Fruit fly (Drosophila melanogaster) whole organism, embryonic: Measurements from ENCODE around the gene klar.

Source experiments
- Atf6 ChIP-seq: fragments of 200-800 bp; sonication (Bioruptor generic); IDR thresholded peaks from 2 replicates; pipeline ENCODE4 v1.3.6; 2022; ENCODE audit warnings: missing biosample characterization, missing genetic modification characterization
- CG12219 ChIP-seq: fragments of 200-800 bp; sonication (Bioruptor generic); optimal IDR thresholded peaks from 3 replicates; lab custom pipeline; 2018; ENCODE audit warnings: missing biosample characterization, mild to moderate bottlenecking, missing genetic modification characterization
- CG12391 ChIP-seq: fragments of 200-800 bp; sonication (Bioruptor generic); optimal IDR thresholded peaks from 3 replicates; lab custom pipeline; 2018; ENCODE audit warnings: missing biosample characterization, mild to moderate bottlenecking, missing genetic modification characterization, moderate library complexity
- CG12659 ChIP-seq: fragments of 200-800 bp; sonication (Bioruptor generic); optimal IDR thresholded peaks from 3 replicates; lab custom pipeline; 2017; ENCODE audit warnings: mild to moderate bottlenecking, missing biosample characterization, missing genetic modification reagents, missing genetic modification characterization
- CG13123 ChIP-seq: fragments of 200-800 bp; sonication (Bioruptor generic); optimal IDR thresholded peaks from 2 replicates; lab custom pipeline; 2016; ENCODE audit warnings: missing biosample characterization, missing genetic modification characterization
- CG13287 ChIP-seq: fragments of 200-800 bp; sonication (Bioruptor generic); IDR thresholded peaks from 2 replicates; pipeline ENCODE4 v1.3.6; 2022; ENCODE audit warnings: missing biosample characterization, missing genetic modification characterization; ENCODE audit not compliant: partially characterized antibody
- CG14014 ChIP-seq: fragments of 200-800 bp; sonication (Bioruptor generic); IDR thresholded peaks from 2 replicates; pipeline ENCODE4 v1.3.6; 2022; ENCODE audit warnings: missing biosample characterization, missing genetic modification characterization
- CG15269 ChIP-seq: fragments of 200-800 bp; sonication (Bioruptor generic); optimal IDR thresholded peaks from 2 replicates; lab custom pipeline; 2018; ENCODE audit warnings: missing biosample characterization, mild to moderate bottlenecking, missing genetic modification characterization, moderate library complexity
- CG15514 ChIP-seq: fragments of 200-800 bp; sonication (Bioruptor generic); optimal IDR thresholded peaks from 3 replicates; lab custom pipeline; 2017; ENCODE audit warnings: missing biosample characterization, missing genetic modification characterization, mild to moderate bottlenecking, moderate library complexity, missing genetic modification reagents
- CG17385 ChIP-seq: fragments of 200-800 bp; sonication (Bioruptor generic); optimal IDR thresholded peaks from 3 replicates; lab custom pipeline; 2018; ENCODE audit warnings: missing biosample characterization, mild to moderate bottlenecking, missing genetic modification characterization
- CG1832 ChIP-seq: fragments of 200-800 bp; sonication (Bioruptor generic); optimal IDR thresholded peaks from 2 replicates; lab custom pipeline; 2017; ENCODE audit warnings: missing biosample characterization, mild to moderate bottlenecking, missing genetic modification characterization, inconsistent platforms
- CG18599 ChIP-seq: fragments of 200-800 bp; sonication (Bioruptor generic); optimal IDR thresholded peaks from 3 replicates; lab custom pipeline; 2017; ENCODE audit warnings: missing biosample characterization, missing genetic modification characterization, mild to moderate bottlenecking, moderate library complexity, missing genetic modification reagents
- CG2120 ChIP-seq: fragments of 200-800 bp; sonication (Bioruptor generic); optimal IDR thresholded peaks from 3 replicates; lab custom pipeline; 2016; ENCODE audit warnings: missing biosample characterization, missing genetic modification characterization
- CG2678 ChIP-seq: fragments of 200-800 bp; sonication (Bioruptor generic); optimal IDR thresholded peaks from 3 replicates; lab custom pipeline; 2019; ENCODE audit warnings: missing biosample characterization, mild to moderate bottlenecking, missing genetic modification characterization, moderate library complexity
- CG31224 ChIP-seq: fragments of 200-800 bp; sonication (Bioruptor generic); IDR thresholded peaks from 2 replicates; pipeline ENCODE4 v1.3.6; 2022; ENCODE audit warnings: missing biosample characterization, missing genetic modification characterization
- CG3847 ChIP-seq: fragments of 200-800 bp; sonication (Bioruptor generic); IDR thresholded peaks from 2 replicates; pipeline ENCODE4 v1.3.6; 2022; ENCODE audit warnings: missing biosample characterization, missing genetic modification characterization
- CG7839 ChIP-seq: fragments of 200-800 bp; sonication (Bioruptor generic); optimal IDR thresholded peaks from 3 replicates; lab custom pipeline; 2018; ENCODE audit warnings: missing biosample characterization, mild to moderate bottlenecking, missing genetic modification characterization, moderate library complexity
- CG8359 ChIP-seq: fragments of 200-800 bp; sonication (Bioruptor generic); optimal IDR thresholded peaks from 2 replicates; lab custom pipeline; 2017; ENCODE audit warnings: missing biosample characterization, mild to moderate bottlenecking, missing genetic modification characterization, borderline replicate concordance
- CG9215 ChIP-seq: fragments of 200-800 bp; sonication (Bioruptor generic); IDR thresholded peaks from 2 replicates; pipeline ENCODE4 v1.3.6; 2022; ENCODE audit warnings: missing biosample characterization, missing genetic modification characterization
- Dek ChIP-seq: fragments of 200-800 bp; sonication (Bioruptor generic); optimal IDR thresholded peaks from 3 replicates; lab custom pipeline; 2019; ENCODE audit warnings: missing biosample characterization, mild to moderate bottlenecking, missing genetic modification characterization, moderate library complexity
- Dip2 ChIP-seq: fragments of 200-800 bp; sonication (Bioruptor generic); IDR thresholded peaks from 2 replicates; pipeline ENCODE4 v1.3.6; 2022; ENCODE audit warnings: missing biosample characterization, missing genetic modification characterization
- Doc2 ChIP-seq: fragments of 200-800 bp; sonication (Bioruptor generic); IDR thresholded peaks from 2 replicates; pipeline ENCODE4 v1.3.6; 2022; ENCODE audit warnings: missing biosample characterization, missing genetic modification characterization
- Fer1 ChIP-seq: fragments of 200-800 bp; sonication (Bioruptor generic); optimal IDR thresholded peaks from 2 replicates; lab custom pipeline; 2017; ENCODE audit warnings: missing biosample characterization, mild to moderate bottlenecking, missing genetic modification characterization
- GATAe ChIP-seq: fragments of 200-800 bp; sonication (Bioruptor generic); conservative IDR thresholded peaks from 2 replicates; pipeline ENCODE4 v1.3.6; 2022; ENCODE audit warnings: missing biosample characterization, missing genetic modification characterization
- HmgZ ChIP-seq: fragments of 200-800 bp; sonication (Bioruptor generic); optimal IDR thresholded peaks from 2 replicates; lab custom pipeline; 2018; ENCODE audit warnings: missing biosample characterization, mild to moderate bottlenecking, missing genetic modification characterization
- Hmr ChIP-seq: fragments of 200-800 bp; sonication (Bioruptor generic); optimal IDR thresholded peaks from 3 replicates; lab custom pipeline; 2017; ENCODE audit warnings: mild to moderate bottlenecking, missing biosample characterization, missing genetic modification reagents, missing genetic modification characterization
- Hr3 ChIP-seq: fragments of 200-800 bp; sonication (Bioruptor generic); optimal IDR thresholded peaks from 3 replicates; lab custom pipeline; 2016; ENCODE audit warnings: missing biosample characterization, missing genetic modification characterization
- Meics ChIP-seq: fragments of 200-800 bp; sonication (Bioruptor generic); optimal IDR thresholded peaks from 2 replicates; lab custom pipeline; 2017; ENCODE audit warnings: missing biosample characterization, mild to moderate bottlenecking, missing genetic modification characterization
- NFAT ChIP-seq: fragments of 200-800 bp; sonication (Bioruptor generic); IDR thresholded peaks from 2 replicates; pipeline ENCODE4 v1.3.6; 2022; ENCODE audit warnings: missing biosample characterization, missing genetic modification characterization
- Rfx ChIP-seq: fragments of 200-800 bp; sonication (Bioruptor generic); IDR thresholded peaks from 2 replicates; pipeline ENCODE4 v1.3.6; 2022; ENCODE audit warnings: missing biosample characterization, missing genetic modification characterization
- Sox100B ChIP-seq: fragments of 200-800 bp; sonication (Bioruptor generic); optimal IDR thresholded peaks from 3 replicates; lab custom pipeline; 2018; ENCODE audit warnings: missing biosample characterization, mild to moderate bottlenecking, missing genetic modification characterization
- Sox102F ChIP-seq: fragments of 200-800 bp; sonication (Bioruptor generic); optimal IDR thresholded peaks from 2 replicates; lab custom pipeline; 2018; ENCODE audit warnings: missing biosample characterization, mild to moderate bottlenecking, missing genetic modification characterization, moderate library complexity
- al ChIP-seq: fragments of 200-800 bp; sonication (Bioruptor generic); IDR thresholded peaks from 2 replicates; pipeline ENCODE4 v1.3.6; 2022; ENCODE audit warnings: missing biosample characterization, missing genetic modification characterization
- cwo ChIP-seq: fragments of 200-800 bp; sonication (Bioruptor generic); optimal IDR thresholded peaks from 3 replicates; lab custom pipeline; 2017; ENCODE audit warnings: missing biosample characterization, missing genetic modification characterization, mild to moderate bottlenecking, moderate library complexity, missing genetic modification reagents
- dm ChIP-seq: fragments of 200-800 bp; sonication (Bioruptor generic); optimal IDR thresholded peaks from 3 replicates; lab custom pipeline; 2016; ENCODE audit warnings: missing biosample characterization, missing genetic modification characterization
- esg ChIP-seq: fragments of 200-800 bp; sonication (Bioruptor generic); conservative IDR thresholded peaks from 2 replicates; pipeline ENCODE4 v1.3.6; 2022; ENCODE audit warnings: missing biosample characterization, missing genetic modification characterization
- exex ChIP-seq: fragments of 200-800 bp; sonication (Bioruptor generic); optimal IDR thresholded peaks from 4 replicates; lab custom pipeline; 2018; ENCODE audit warnings: missing biosample characterization, mild to moderate bottlenecking, missing genetic modification characterization, moderate library complexity
- eyg ChIP-seq: fragments of 200-800 bp; sonication (Bioruptor generic); optimal IDR thresholded peaks from 3 replicates; lab custom pipeline; 2016; ENCODE audit warnings: missing biosample characterization, missing genetic modification characterization
- fru ChIP-seq: fragments of >200 bp; optimal IDR thresholded peaks from 2 replicates; lab custom pipeline; 2017
- grau ChIP-seq: fragments of 200-800 bp; optimal IDR thresholded peaks from 3 replicates; lab custom pipeline; 2019; ENCODE audit warnings: missing biosample characterization, mild to moderate bottlenecking, missing genetic modification characterization, moderate library complexity
- grn ChIP-seq: fragments of 200-800 bp; sonication (Bioruptor generic); optimal IDR thresholded peaks from 3 replicates; lab custom pipeline; 2017; ENCODE audit warnings: missing biosample characterization, missing genetic modification characterization
- gsb-n ChIP-seq: fragments of 200-800 bp; sonication (Bioruptor generic); optimal IDR thresholded peaks from 3 replicates; lab custom pipeline; 2018; ENCODE audit warnings: missing biosample characterization, mild to moderate bottlenecking, missing genetic modification characterization
- hb ChIP-seq: fragments of 200-800 bp; sonication (Bioruptor generic); IDR thresholded peaks from 3 replicates; pipeline ENCODE4 v1.3.6; 2022; ENCODE audit warnings: missing biosample characterization, missing genetic modification characterization; ENCODE audit not compliant: partially characterized antibody
- mirr ChIP-seq: fragments of 200-800 bp; sonication (Bioruptor generic); optimal IDR thresholded peaks from 3 replicates; lab custom pipeline; 2018; ENCODE audit warnings: missing biosample characterization, mild to moderate bottlenecking, missing genetic modification characterization
- rib ChIP-seq: fragments of 200-800 bp; sonication (Bioruptor generic); IDR thresholded peaks from 2 replicates; pipeline ENCODE4 v1.3.6; 2022; ENCODE audit warnings: missing biosample characterization, missing genetic modification characterization
- sob ChIP-seq: fragments of 200-800 bp; sonication (Bioruptor generic); IDR thresholded peaks from 2 replicates; pipeline ENCODE4 v1.3.6; 2022; ENCODE audit warnings: missing biosample characterization, missing genetic modification characterization
- sug ChIP-seq: fragments of 200-800 bp; optimal IDR thresholded peaks from 2 replicates; lab custom pipeline; 2019; ENCODE audit warnings: missing biosample characterization, mild to moderate bottlenecking, missing genetic modification characterization, moderate library complexity
- vnd ChIP-seq: fragments of 200-800 bp; sonication (Bioruptor generic); IDR thresholded peaks from 3 replicates; pipeline ENCODE4 v1.3.6; 2022; ENCODE audit warnings: missing biosample characterization, missing genetic modification characterization; ENCODE audit not compliant: partially characterized antibody
- vvl ChIP-seq: fragments of 200-800 bp; sonication (Bioruptor generic); IDR thresholded peaks from 2 replicates; pipeline ENCODE4 v1.3.6; 2022; ENCODE audit warnings: missing biosample characterization, missing genetic modification characterization
- zen ChIP-seq: fragments of 200-800 bp; sonication (Bioruptor generic); optimal IDR thresholded peaks from 3 replicates; lab custom pipeline; 2018; ENCODE audit warnings: missing biosample characterization, mild to moderate bottlenecking, missing genetic modification characterization, moderate library complexity

Gene klar

DNA sequence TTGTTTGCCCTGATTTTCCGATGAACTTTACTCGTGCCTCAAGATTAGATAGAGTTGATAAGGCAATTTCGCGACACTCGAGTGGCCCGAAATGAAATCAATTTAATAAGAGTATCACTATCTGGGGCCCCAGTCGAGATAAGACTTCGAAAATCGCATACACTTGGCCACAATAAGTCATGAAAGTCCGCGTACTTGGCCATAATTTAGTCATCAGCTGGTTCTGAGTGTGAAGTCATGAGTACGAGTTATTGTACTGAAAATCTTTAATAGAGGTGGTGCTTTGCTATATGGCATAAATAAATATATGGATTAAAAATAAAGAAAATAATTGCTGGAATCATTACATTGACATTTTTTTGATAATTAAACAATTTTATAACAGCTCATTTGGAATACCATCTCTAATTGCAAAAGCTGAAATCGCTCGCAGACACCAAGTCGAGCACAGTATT, 28.6 kb downstream of the klar start:
- no peak for TF ChIP-seq CG8359 (GFP tag; lab: Kevin White, UChicago)
- TF ChIP-seq CG12391: peak; percentile 4
- no peak for TF ChIP-seq HmgZ
- peak; percentile 29 for TF ChIP-seq Meics (GFP tag; lab: Kevin White, UChicago)
- peak; percentile 64 for TF ChIP-seq mirr (GFP tag; lab: Kevin White, UChicago)
- no peak for TF ChIP-seq dm (GFP tag; lab: Kevin White, UChicago)
- peak; percentile 22; the same call in 1 of the 2 replicates for TF ChIP-seq CG9215 (GFP tag; lab: Robert Waterston, UW)
- peak; percentile 66 for TF ChIP-seq Rfx
- no peak for TF ChIP-seq eyg (GFP tag; lab: Kevin White, UChicago)
- TF ChIP-seq zen (tag; lab: Kevin White, UChicago): no peak
- peak; percentile 95 for TF ChIP-seq exex
- TF ChIP-seq CG13287 (GFP tag; lab: Robert Waterston, UW): no peak
- no peak for TF ChIP-seq Sox102F (GFP tag; lab: Kevin White, UChicago)
- TF ChIP-seq Atf6 (GFP tag; lab: Robert Waterston, UW): peak; percentile 60; the same call in 1 of the 2 replicates
- peak; percentile 26 for TF ChIP-seq grau (tag; lab: Kevin White, UChicago)
- TF ChIP-seq fru: no peak
- TF ChIP-seq grn (GFP tag; lab: Kevin White, UChicago): peak; percentile 73
- TF ChIP-seq sob (GFP tag; lab: Robert Waterston, UW): peak; percentile 47; the same call in 1 of the 2 replicates
- TF ChIP-seq sug: peak; percentile 72
- peak; percentile 49 for TF ChIP-seq CG2678 (tag; lab: Kevin White, UChicago)
- peak; percentile 20; the same call in 1 of the 2 replicates for TF ChIP-seq vvl
- TF ChIP-seq CG2120 (GFP tag; lab: Kevin White, UChicago): peak; percentile 68
- TF ChIP-seq gsb-n (tag; lab: Kevin White, UChicago): no peak
- no peak for TF ChIP-seq CG12219 (GFP tag; lab: Kevin White, UChicago)
- 0 out of 2 replicates have a peak, but pooled peaks have one; percentile 24 for TF ChIP-seq CG14014 (GFP tag; lab: Robert Waterston, UW)
- TF ChIP-seq esg (GFP tag; lab: Robert Waterston, UW): 0 out of 2 replicates have a peak, but pooled peaks have one; percentile 20
- TF ChIP-seq CG17385: peak; percentile 11
- TF ChIP-seq CG18599 (GFP tag; lab: Kevin White, UChicago): peak; percentile 74
- TF ChIP-seq al: peak; percentile 54; the same call in 1 of the 2 replicates
- TF ChIP-seq CG3847 (GFP tag; lab: Robert Waterston, UW): no peak
- TF ChIP-seq Hr3 (GFP tag; lab: Kevin White, UChicago): no peak
- TF ChIP-seq rib (GFP tag; lab: Robert Waterston, UW): 0 out of 2 replicates have a peak, but pooled peaks have one; percentile 32
- TF ChIP-seq NFAT: 0 out of 2 replicates have a peak, but pooled peaks have one; percentile 6
- peak; percentile 60 for TF ChIP-seq cwo (GFP tag; lab: Kevin White, UChicago)
- peak; percentile 25 for TF ChIP-seq CG7839
- peak; percentile 22; the same call in 1 of the 2 replicates for TF ChIP-seq CG31224 (GFP tag; lab: Robert Waterston, UW)
- peak; percentile 17 for TF ChIP-seq CG12659 (GFP tag; lab: Kevin White, UChicago)
- no peak for TF ChIP-seq hb (GFP tag; lab: Robert Waterston, UW)
- TF ChIP-seq vnd (GFP tag; lab: Robert Waterston, UW): no peak
- TF ChIP-seq Dip2 (GFP tag; lab: Robert Waterston, UW): no peak
- no peak for TF ChIP-seq Sox100B (GFP tag; lab: Kevin White, UChicago)
- TF ChIP-seq CG13123 (GFP tag; lab: Kevin White, UChicago): no peak
- TF ChIP-seq CG15269 (tag; lab: Kevin White, UChicago): peak; percentile 41
- peak; percentile 35 for TF ChIP-seq Dek (tag; lab: Kevin White, UChicago)
- peak; percentile 9 for TF ChIP-seq CG15514 (GFP tag; lab: Kevin White, UChicago)
- TF ChIP-seq CG1832 (GFP tag; lab: Kevin White, UChicago): no peak
- TF ChIP-seq Fer1 (GFP tag; lab: Kevin White, UChicago): peak; percentile 46
- peak; percentile 55; the same call in 1 of the 2 replicates for TF ChIP-seq GATAe
- TF ChIP-seq Doc2 (GFP tag; lab: Robert Waterston, UW): no peak
- TF ChIP-seq Hmr: peak; percentile 37
